Worm (Caenorhabditis elegans) whole organism, L3 larva: ENCODE results near the gene chhy-1.

Experiments used
- ama-1 ChIP-seq: fragments of 150-350 bp; optimal IDR thresholded peaks from 2 replicates; lab custom pipeline; 2018
- egl-27 ChIP-seq: sonication (generic microtip); optimal IDR thresholded peaks from 4 replicates; lab custom pipeline; 2017; ENCODE audit warnings: missing biosample characterization, missing genetic modification reagents, missing genetic modification characterization
- fkh-2 ChIP-seq: fragments of 150-350 bp; optimal IDR thresholded peaks from 2 replicates; lab custom pipeline; 2014; ENCODE audit warnings: missing biosample characterization, missing genetic modification reagents, missing genetic modification characterization
- lin-15B ChIP-seq: fragments of 150-350 bp; optimal IDR thresholded peaks from 2 replicates; lab custom pipeline; 2014; ENCODE audit warnings: missing biosample characterization, missing genetic modification characterization
- nhr-11 ChIP-seq: fragments of 150-350 bp; optimal IDR thresholded peaks from 2 replicates; lab custom pipeline; 2014; ENCODE audit warnings: missing biosample characterization, missing genetic modification characterization
- nhr-23 ChIP-seq: fragments of 150-350 bp; optimal IDR thresholded peaks from 2 replicates; lab custom pipeline; 2014; ENCODE audit warnings: missing biosample characterization, missing genetic modification reagents, missing genetic modification characterization
- nhr-76 ChIP-seq: fragments of 150-350 bp; sonication (generic microtip); optimal IDR thresholded peaks from 5 replicates; lab custom pipeline; 2014; ENCODE audit warnings: missing biosample characterization, missing genetic modification characterization
- unc-62 ChIP-seq: fragments of 150-350 bp; sonication (generic microtip); optimal IDR thresholded peaks from 4 replicates; lab custom pipeline; 2014; ENCODE audit warnings: missing biosample characterization, missing genetic modification reagents, missing genetic modification characterization
- ztf-11 ChIP-seq: fragments of 150-350 bp; optimal IDR thresholded peaks from 2 replicates; lab custom pipeline; 2014; ENCODE audit warnings: missing biosample characterization, missing genetic modification characterization

- TF ChIP-seq ama-1 (no peak), lin-15B (tag; lab: Kevin White, UChicago) (no peak), nhr-76 (tag; lab: Kevin White, UChicago) (no peak), ztf-11 (tag; lab: Kevin White, UChicago) (no peak), nhr-23 (tag; lab: Kevin White, UChicago) (no peak), fkh-2 (tag; lab: Kevin White, UChicago) (no peak), nhr-11 (tag; lab: Kevin White, UChicago) (no peak), unc-62 (GFP tag; lab: Kevin White, UChicago) (no peak), egl-27 (tag; lab: Kevin White, UChicago) (no peak)
These were observed 29.7 kb downstream of the chhy-1 start for ce11 chrII:8587660-8588230.
